Fruit fly (Drosophila melanogaster) whole organism, prepupa: ENCODE results near the gene AOX1.

Experiments
- Blimp-1 ChIP-seq: fragments of 200-800 bp; sonication (Bioruptor generic); optimal IDR thresholded peaks from 3 replicates; lab custom pipeline; 2017; ENCODE audit warnings: missing biosample characterization, missing genetic modification characterization, mild to moderate bottlenecking, moderate library complexity, missing genetic modification reagents
- CG10631 ChIP-seq: fragments of 200-800 bp; sonication (Bioruptor generic); optimal IDR thresholded peaks from 2 replicates; lab custom pipeline; 2016; ENCODE audit warnings: missing biosample characterization, missing genetic modification characterization
- CG10669 ChIP-seq: fragments of 200-800 bp; sonication (Bioruptor generic); optimal IDR thresholded peaks from 3 replicates; lab custom pipeline; 2018; ENCODE audit warnings: missing biosample characterization, mild to moderate bottlenecking, missing genetic modification characterization, moderate library complexity
- CG11294 ChIP-seq: fragments of 200-800 bp; sonication (Bioruptor generic); IDR thresholded peaks from 2 replicates; pipeline ENCODE4 v1.3.6; 2022; ENCODE audit warnings: missing biosample characterization, missing genetic modification characterization
- CG11762 ChIP-seq: fragments of 200-800 bp; sonication (Bioruptor generic); optimal IDR thresholded peaks from 3 replicates; lab custom pipeline; 2016; ENCODE audit warnings: missing biosample characterization, missing genetic modification characterization; ENCODE audit not compliant: insufficient read depth
- CG11902 ChIP-seq: fragments of 200-800 bp; sonication (Bioruptor generic); optimal IDR thresholded peaks from 3 replicates; lab custom pipeline; 2016; ENCODE audit warnings: missing biosample characterization, missing genetic modification characterization
- CG1621 ChIP-seq: fragments of 200-800 bp; sonication (Bioruptor generic); optimal IDR thresholded peaks from 3 replicates; lab custom pipeline; 2018; ENCODE audit warnings: missing biosample characterization, mild to moderate bottlenecking, missing genetic modification characterization
- CG16779 ChIP-seq: fragments of 200-800 bp; sonication (Bioruptor generic); optimal IDR thresholded peaks from 3 replicates; lab custom pipeline; 2017; ENCODE audit warnings: missing biosample characterization, mild to moderate bottlenecking, missing genetic modification characterization
- CG3032 ChIP-seq: fragments of 200-800 bp; optimal IDR thresholded peaks from 2 replicates; lab custom pipeline; 2019; ENCODE audit warnings: missing biosample characterization, mild to moderate bottlenecking, missing genetic modification characterization, moderate library complexity
- CG31627 ChIP-seq: fragments of 200-800 bp; sonication (Bioruptor generic); optimal IDR thresholded peaks from 3 replicates; lab custom pipeline; 2016; ENCODE audit warnings: missing biosample characterization, missing genetic modification characterization
- CG32006 ChIP-seq: fragments of 200-800 bp; sonication (Bioruptor generic); optimal IDR thresholded peaks from 3 replicates; lab custom pipeline; 2017; ENCODE audit warnings: missing biosample characterization, mild to moderate bottlenecking, missing genetic modification characterization
- CG34406 ChIP-seq: fragments of 200-800 bp; sonication (Bioruptor generic); optimal IDR thresholded peaks from 3 replicates; lab custom pipeline; 2016; ENCODE audit warnings: missing biosample characterization, missing genetic modification characterization
- CG6163 ChIP-seq: fragments of 200-800 bp; sonication (Bioruptor generic); IDR thresholded peaks from 3 replicates; pipeline ENCODE4 v1.3.6; 2022; ENCODE audit warnings: missing biosample characterization, missing genetic modification characterization
- CG6276 ChIP-seq: fragments of 200-800 bp; sonication (Bioruptor generic); optimal IDR thresholded peaks from 2 replicates; lab custom pipeline; 2017; ENCODE audit warnings: missing biosample characterization, mild to moderate bottlenecking, missing genetic modification characterization
- CG6792 ChIP-seq: fragments of 200-800 bp; sonication (Bioruptor generic); optimal IDR thresholded peaks from 3 replicates; lab custom pipeline; 2016; ENCODE audit warnings: missing biosample characterization, missing genetic modification characterization
- CG6808 ChIP-seq: fragments of 200-800 bp; sonication (Bioruptor generic); optimal IDR thresholded peaks from 3 replicates; lab custom pipeline; 2017; ENCODE audit warnings: missing biosample characterization, missing genetic modification characterization, mild to moderate bottlenecking, moderate library complexity, missing genetic modification reagents
- CG6854 ChIP-seq: fragments of 200-800 bp; sonication (Bioruptor generic); optimal IDR thresholded peaks from 2 replicates; lab custom pipeline; 2017; ENCODE audit warnings: missing biosample characterization, mild to moderate bottlenecking, missing genetic modification characterization
- CG7368 ChIP-seq: fragments of 200-800 bp; sonication (Bioruptor generic); optimal IDR thresholded peaks from 3 replicates; lab custom pipeline; 2016; ENCODE audit warnings: missing biosample characterization, missing genetic modification characterization
- CG8632 ChIP-seq: fragments of 200-800 bp; sonication (Bioruptor generic); optimal IDR thresholded peaks from 3 replicates; lab custom pipeline; 2016; ENCODE audit warnings: missing biosample characterization, missing genetic modification characterization
- CG9139 ChIP-seq: fragments of 200-800 bp; sonication (Bioruptor generic); optimal IDR thresholded peaks from 3 replicates; lab custom pipeline; 2017; ENCODE audit warnings: missing biosample characterization, mild to moderate bottlenecking, missing genetic modification characterization
- Eip75B ChIP-seq: fragments of 200-800 bp; sonication (Bioruptor generic); optimal IDR thresholded peaks from 3 replicates; lab custom pipeline; 2016; ENCODE audit warnings: missing biosample characterization, missing genetic modification characterization
- Eip78C ChIP-seq: fragments of 200-800 bp; sonication (Bioruptor generic); peaks from one replicate; lab custom pipeline; 2016; ENCODE audit warnings: missing biosample characterization, missing genetic modification characterization
- Eip93F ChIP-seq: fragments of 200-800 bp; sonication (Bioruptor generic); optimal IDR thresholded peaks from 2 replicates; lab custom pipeline; 2016; ENCODE audit warnings: missing biosample characterization, mild to moderate bottlenecking, missing genetic modification characterization
- Ets21C ChIP-seq: fragments of 200-800 bp; sonication (Bioruptor generic); optimal IDR thresholded peaks from 3 replicates; lab custom pipeline; 2016; ENCODE audit warnings: missing biosample characterization, missing genetic modification characterization
- Ets96B ChIP-seq: fragments of 200-800 bp; optimal IDR thresholded peaks from 2 replicates; lab custom pipeline; 2019; ENCODE audit warnings: missing biosample characterization, mild to moderate bottlenecking, missing genetic modification characterization, moderate library complexity
- Gug ChIP-seq: fragments of 200-800 bp; sonication (Bioruptor generic); IDR thresholded peaks from 2 replicates; pipeline ENCODE4 v1.3.6; 2022; ENCODE audit warnings: missing biosample characterization, missing genetic modification characterization
- Hr4 ChIP-seq: fragments of 200-800 bp; sonication (Bioruptor generic); optimal IDR thresholded peaks from 3 replicates; lab custom pipeline; 2016; ENCODE audit warnings: missing biosample characterization, missing genetic modification characterization
- Met ChIP-seq: fragments of 200-800 bp; sonication (Bioruptor generic); optimal IDR thresholded peaks from 3 replicates; lab custom pipeline; 2016; ENCODE audit warnings: missing biosample characterization, missing genetic modification characterization
- OdsH ChIP-seq: fragments of 200-800 bp; sonication (Bioruptor generic); optimal IDR thresholded peaks from 3 replicates; lab custom pipeline; 2016; ENCODE audit warnings: missing biosample characterization, missing genetic modification characterization
- Smox ChIP-seq: fragments of 200-800 bp; sonication (Bioruptor generic); optimal IDR thresholded peaks from 3 replicates; lab custom pipeline; 2016; ENCODE audit warnings: missing biosample characterization, missing genetic modification characterization
- Sox14 ChIP-seq: fragments of 200-800 bp; sonication (Bioruptor generic); optimal IDR thresholded peaks from 3 replicates; lab custom pipeline; 2016; ENCODE audit warnings: missing biosample characterization, missing genetic modification characterization
- Sox15 ChIP-seq: fragments of 200-800 bp; sonication (Bioruptor generic); optimal IDR thresholded peaks from 3 replicates; lab custom pipeline; 2016; ENCODE audit warnings: missing biosample characterization, missing genetic modification characterization
- achi ChIP-seq: fragments of 200-800 bp; sonication (Bioruptor generic); optimal IDR thresholded peaks from 3 replicates; lab custom pipeline; 2016; ENCODE audit warnings: missing biosample characterization, missing genetic modification characterization
- acj6 ChIP-seq: fragments of 200-800 bp; sonication (Bioruptor generic); optimal IDR thresholded peaks from 3 replicates; lab custom pipeline; 2016; ENCODE audit warnings: missing biosample characterization, missing genetic modification characterization
- dac ChIP-seq: fragments of 200-800 bp; sonication (Bioruptor generic); optimal IDR thresholded peaks from 2 replicates; lab custom pipeline; 2017; ENCODE audit warnings: missing biosample characterization, mild to moderate bottlenecking, missing genetic modification characterization
- eg ChIP-seq: fragments of 200-800 bp; sonication (Bioruptor generic); IDR thresholded peaks from 3 replicates; pipeline ENCODE4 v1.3.6; 2022; ENCODE audit warnings: missing biosample characterization, missing genetic modification characterization
- fkh ChIP-seq: fragments of 200-800 bp; sonication (Bioruptor generic); optimal IDR thresholded peaks from 3 replicates; lab custom pipeline; 2017; ENCODE audit warnings: missing biosample characterization, mild to moderate bottlenecking, missing genetic modification characterization, moderate library complexity
- lz ChIP-seq: fragments of 200-800 bp; sonication (Bioruptor generic); optimal IDR thresholded peaks from 3 replicates; lab custom pipeline; 2016; ENCODE audit warnings: missing biosample characterization, missing genetic modification characterization
- pdm3 ChIP-seq: fragments of 200-800 bp; sonication (Bioruptor generic); optimal IDR thresholded peaks from 3 replicates; lab custom pipeline; 2016; ENCODE audit warnings: missing biosample characterization, missing genetic modification characterization
- salr ChIP-seq, 2 experiments: fragments of 200-800 bp; sonication (Bioruptor generic); optimal IDR thresholded peaks; 3 replicates each; lab custom pipeline; 2016 to 2018; ENCODE audit warnings: missing biosample characterization in 2 of 2, missing genetic modification characterization in 2 of 2, mild to moderate bottlenecking in 1 of 2
- spab ChIP-seq: fragments of 200-800 bp; sonication (Bioruptor generic); optimal IDR thresholded peaks from 2 replicates; lab custom pipeline; 2017; ENCODE audit warnings: missing biosample characterization, mild to moderate bottlenecking, missing genetic modification characterization, missing genetic modification reagents
- ss ChIP-seq, 2 experiments: fragments of 200-800 bp; sonication (Bioruptor generic); optimal IDR thresholded peaks; 2 replicates in 1 of 2; 3 replicates in 1 of 2; lab custom pipeline; 2017 to 2018; ENCODE audit warnings: mild to moderate bottlenecking in 2 of 2, missing biosample characterization in 2 of 2, missing genetic modification characterization in 2 of 2, moderate library complexity in 1 of 2
- svp ChIP-seq: fragments of 200-800 bp; sonication (Bioruptor generic); peaks from one replicate; lab custom pipeline; 2016; ENCODE audit warnings: missing biosample characterization, missing genetic modification characterization
- topi ChIP-seq: fragments of 200-800 bp; sonication (Bioruptor generic); optimal IDR thresholded peaks from 3 replicates; lab custom pipeline; 2016; ENCODE audit warnings: missing biosample characterization, missing genetic modification characterization
- vri ChIP-seq: fragments of 200-800 bp; sonication (Bioruptor generic); optimal IDR thresholded peaks from 3 replicates; lab custom pipeline; 2016; ENCODE audit warnings: missing biosample characterization, mild to moderate bottlenecking, missing genetic modification characterization

The AOX1 gene

dm6 chr3R:15566340-15566739 is 29.2 kb upstream of the AOX1 start (continued):
- TF ChIP-seq CG16779 (tag; lab: Kevin White, UChicago) (no peak), CG1621 (no peak), ss (GFP tag; optimal IDR thresholded peaks at IDR 0.05; lab: Kevin White, UChicago) (no peak), Eip93F (no peak), spab (peak; percentile 16), CG11294 (GFP tag; lab: Robert Waterston, UW) (peak; percentile 27; the same call in 1 of the 2 replicates), CG7368 (GFP tag; lab: Kevin White, UChicago) (no peak), Sox15 (GFP tag; lab: Kevin White, UChicago) (no peak), salr (GFP tag; optimal IDR thresholded peaks at IDR 0.05; lab: Kevin White, UChicago) (peak; percentile 1 to 43), Gug (GFP tag; lab: Robert Waterston, UW) (peak; percentile 31; the same call in 1 of the 2 replicates)

DNA sequence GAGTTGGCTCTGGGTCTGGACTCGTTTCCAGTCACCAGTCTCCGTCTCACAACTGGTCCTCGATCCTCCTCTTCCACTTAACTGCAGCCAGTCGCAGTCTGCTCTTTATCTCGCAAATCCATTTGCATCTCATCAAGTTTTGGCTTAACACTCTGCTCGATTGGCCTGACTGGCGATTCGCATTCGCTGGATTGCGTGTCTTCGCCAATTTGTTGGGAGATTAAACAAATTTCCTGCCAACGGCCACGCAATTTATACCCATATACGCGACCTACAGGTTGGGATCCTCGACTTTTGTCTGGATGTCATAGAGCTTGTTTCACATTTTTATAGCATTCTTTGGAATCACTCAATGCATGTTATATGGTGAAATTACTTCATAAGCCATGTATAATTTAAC is 20.2 kb upstream of the AOX1 start:
- no peak for TF ChIP-seq Eip75B (GFP tag; lab: Kevin White, UChicago)
- TF ChIP-seq CG11294 (GFP tag; lab: Robert Waterston, UW): no peak
- TF ChIP-seq lz (GFP tag; lab: Kevin White, UChicago): no peak
- TF ChIP-seq vri (GFP tag; lab: Kevin White, UChicago): no peak
- no peak for TF ChIP-seq CG10631
- peak; percentile 28 for TF ChIP-seq svp (GFP tag; lab: Kevin White, UChicago)
- TF ChIP-seq ss (GFP tag; optimal IDR thresholded peaks at IDR 0.05; lab: Kevin White, UChicago): peak in 1 of 2 experiments; percentile 93
- TF ChIP-seq Eip78C (GFP tag; lab: Kevin White, UChicago): peak; percentile 46
- no peak for TF ChIP-seq CG6163 (GFP tag; lab: Robert Waterston, UW)

- TF ChIP-seq salr (GFP tag; optimal IDR thresholded peaks at IDR 0.05; lab: Kevin White, UChicago): peak; percentile 52 to 59
- peak; percentile 30 for TF ChIP-seq lz (GFP tag; lab: Kevin White, UChicago)
- TF ChIP-seq Sox14 (GFP tag; lab: Kevin White, UChicago): peak; percentile 61
- peak; percentile 67 for TF ChIP-seq pdm3
- TF ChIP-seq CG10631: peak; percentile 68
- peak; percentile 94 for TF ChIP-seq Eip78C (GFP tag; lab: Kevin White, UChicago)
- no peak for TF ChIP-seq Ets21C
- peak; percentile 45 for TF ChIP-seq CG11902 (GFP tag; lab: Kevin White, UChicago)
- TF ChIP-seq Hr4 (GFP tag; lab: Kevin White, UChicago): peak; percentile 62
- TF ChIP-seq topi (GFP tag; lab: Kevin White, UChicago): peak; percentile 52
- peak; percentile 58 for TF ChIP-seq Eip75B (GFP tag; lab: Kevin White, UChicago)
- peak; percentile 44 for TF ChIP-seq Met (GFP tag; lab: Kevin White, UChicago)
- TF ChIP-seq acj6 (GFP tag; lab: Kevin White, UChicago): peak; percentile 69
- no peak for TF ChIP-seq Gug (GFP tag; lab: Robert Waterston, UW)
- peak; percentile 63 for TF ChIP-seq achi
- no peak for TF ChIP-seq dac
- TF ChIP-seq CG31627: peak; percentile 2
- peak; percentile 86 for TF ChIP-seq CG3032 (tag; lab: Kevin White, UChicago)
- TF ChIP-seq CG6276 (GFP tag; lab: Kevin White, UChicago): peak; percentile 19
- peak; percentile 34; the same call in 1 of the 3 replicates for TF ChIP-seq CG6163 (GFP tag; lab: Robert Waterston, UW)
- peak; percentile 55 for TF ChIP-seq CG6792
- TF ChIP-seq CG7368 (GFP tag; lab: Kevin White, UChicago): peak; percentile 52
- TF ChIP-seq CG8632 (GFP tag; lab: Kevin White, UChicago): peak; percentile 57
- no peak for TF ChIP-seq CG16779 (tag; lab: Kevin White, UChicago)
- TF ChIP-seq CG6808 (GFP tag; lab: Kevin White, UChicago): peak; percentile 81
- TF ChIP-seq CG32006: peak; percentile 66
- no peak for TF ChIP-seq Eip93F
- peak; percentile 81 for TF ChIP-seq Ets96B (tag; lab: Kevin White, UChicago)
- peak; percentile 84 for TF ChIP-seq CG10669 (GFP tag; lab: Kevin White, UChicago)
- TF ChIP-seq CG1621: peak; percentile 72
- TF ChIP-seq svp (GFP tag; lab: Kevin White, UChicago): peak; percentile 79
- peak; percentile 76 for TF ChIP-seq CG9139
- peak; percentile 69 for TF ChIP-seq OdsH
- peak; percentile 57 for TF ChIP-seq CG34406 (GFP tag; lab: Kevin White, UChicago)
- no peak for TF ChIP-seq fkh
- TF ChIP-seq CG6854: no peak
- TF ChIP-seq Blimp-1 (GFP tag; lab: Kevin White, UChicago): no peak
- peak; percentile 35 for TF ChIP-seq Smox (GFP tag; lab: Kevin White, UChicago)
- peak; percentile 62 for TF ChIP-seq CG11762 (GFP tag; lab: Kevin White, UChicago)
- peak; percentile 35; the same call in 1 of the 3 replicates for TF ChIP-seq eg
- peak; percentile 77 for TF ChIP-seq spab
These were observed 19.4 kb upstream of the AOX1 start for dm6 chr3R:15556524-15556923.
